Fruit fly (Drosophila melanogaster) whole organism, prepupa: ENCODE results near the gene CG43156.

Experiments used
- CG11902 ChIP-seq: fragments of 200-800 bp; sonication (Bioruptor generic); optimal IDR thresholded peaks from 3 replicates; lab custom pipeline; 2016; ENCODE audit warnings: missing biosample characterization, missing genetic modification characterization
- CG15336 ChIP-seq: fragments of 200-800 bp; sonication (Bioruptor generic); IDR thresholded peaks from 2 replicates; pipeline ENCODE4 v1.3.6; 2022; ENCODE audit warnings: missing biosample characterization, missing genetic modification characterization
- CG31627 ChIP-seq: fragments of 200-800 bp; sonication (Bioruptor generic); optimal IDR thresholded peaks from 3 replicates; lab custom pipeline; 2016; ENCODE audit warnings: missing biosample characterization, missing genetic modification characterization
- CG3919 ChIP-seq: fragments of 200-800 bp; sonication (Bioruptor generic); optimal IDR thresholded peaks from 3 replicates; lab custom pipeline; 2016; ENCODE audit warnings: missing biosample characterization, missing genetic modification characterization
- CG4318 ChIP-seq: fragments of 200-800 bp; sonication (Bioruptor generic); optimal IDR thresholded peaks from 3 replicates; lab custom pipeline; 2017; ENCODE audit warnings: missing biosample characterization, mild to moderate bottlenecking, missing genetic modification characterization
- CG6163 ChIP-seq: fragments of 200-800 bp; sonication (Bioruptor generic); IDR thresholded peaks from 3 replicates; pipeline ENCODE4 v1.3.6; 2022; ENCODE audit warnings: missing biosample characterization, missing genetic modification characterization
- CG6792 ChIP-seq: fragments of 200-800 bp; sonication (Bioruptor generic); optimal IDR thresholded peaks from 3 replicates; lab custom pipeline; 2016; ENCODE audit warnings: missing biosample characterization, missing genetic modification characterization
- CG6854 ChIP-seq: fragments of 200-800 bp; sonication (Bioruptor generic); optimal IDR thresholded peaks from 2 replicates; lab custom pipeline; 2017; ENCODE audit warnings: missing biosample characterization, mild to moderate bottlenecking, missing genetic modification characterization
- CG7368 ChIP-seq: fragments of 200-800 bp; sonication (Bioruptor generic); optimal IDR thresholded peaks from 3 replicates; lab custom pipeline; 2016; ENCODE audit warnings: missing biosample characterization, missing genetic modification characterization
- CG8119 ChIP-seq: fragments of 200-800 bp; sonication (Bioruptor generic); IDR thresholded peaks from 3 replicates; pipeline ENCODE4 v1.3.6; 2022; ENCODE audit warnings: missing biosample characterization, missing genetic modification characterization
- CG8319 ChIP-seq: fragments of 200-800 bp; sonication (Bioruptor generic); optimal IDR thresholded peaks from 3 replicates; lab custom pipeline; 2016; ENCODE audit warnings: missing biosample characterization, missing genetic modification characterization
- CG8632 ChIP-seq: fragments of 200-800 bp; sonication (Bioruptor generic); optimal IDR thresholded peaks from 3 replicates; lab custom pipeline; 2016; ENCODE audit warnings: missing biosample characterization, missing genetic modification characterization
- Eip78C ChIP-seq: fragments of 200-800 bp; sonication (Bioruptor generic); peaks from one replicate; lab custom pipeline; 2016; ENCODE audit warnings: missing biosample characterization, missing genetic modification characterization
- Eip93F ChIP-seq: fragments of 200-800 bp; sonication (Bioruptor generic); optimal IDR thresholded peaks from 2 replicates; lab custom pipeline; 2016; ENCODE audit warnings: missing biosample characterization, mild to moderate bottlenecking, missing genetic modification characterization
- Ets21C ChIP-seq: fragments of 200-800 bp; sonication (Bioruptor generic); optimal IDR thresholded peaks from 3 replicates; lab custom pipeline; 2016; ENCODE audit warnings: missing biosample characterization, missing genetic modification characterization
- Gug ChIP-seq: fragments of 200-800 bp; sonication (Bioruptor generic); IDR thresholded peaks from 2 replicates; pipeline ENCODE4 v1.3.6; 2022; ENCODE audit warnings: missing biosample characterization, missing genetic modification characterization
- Hr38 ChIP-seq: sonication (Bioruptor generic); optimal IDR thresholded peaks from 2 replicates; lab custom pipeline; 2016; ENCODE audit warnings: missing biosample characterization, missing genetic modification characterization
- Hr39 ChIP-seq: fragments of 200-800 bp; sonication (Bioruptor generic); optimal IDR thresholded peaks from 2 replicates; lab custom pipeline; 2016; ENCODE audit warnings: missing biosample characterization, missing genetic modification characterization
- Hr4 ChIP-seq: fragments of 200-800 bp; sonication (Bioruptor generic); optimal IDR thresholded peaks from 3 replicates; lab custom pipeline; 2016; ENCODE audit warnings: missing biosample characterization, missing genetic modification characterization
- OdsH ChIP-seq: fragments of 200-800 bp; sonication (Bioruptor generic); optimal IDR thresholded peaks from 3 replicates; lab custom pipeline; 2016; ENCODE audit warnings: missing biosample characterization, missing genetic modification characterization
- Smox ChIP-seq: fragments of 200-800 bp; sonication (Bioruptor generic); optimal IDR thresholded peaks from 3 replicates; lab custom pipeline; 2016; ENCODE audit warnings: missing biosample characterization, missing genetic modification characterization
- Sox102F ChIP-seq: fragments of 200-800 bp; sonication (Bioruptor generic); optimal IDR thresholded peaks from 2 replicates; lab custom pipeline; 2016; ENCODE audit warnings: missing biosample characterization, mild to moderate bottlenecking, missing genetic modification characterization
- Sox14 ChIP-seq: fragments of 200-800 bp; sonication (Bioruptor generic); optimal IDR thresholded peaks from 3 replicates; lab custom pipeline; 2016; ENCODE audit warnings: missing biosample characterization, missing genetic modification characterization
- achi ChIP-seq: fragments of 200-800 bp; sonication (Bioruptor generic); optimal IDR thresholded peaks from 3 replicates; lab custom pipeline; 2016; ENCODE audit warnings: missing biosample characterization, missing genetic modification characterization
- dac ChIP-seq: fragments of 200-800 bp; sonication (Bioruptor generic); optimal IDR thresholded peaks from 2 replicates; lab custom pipeline; 2017; ENCODE audit warnings: missing biosample characterization, mild to moderate bottlenecking, missing genetic modification characterization
- dsx ChIP-seq: fragments of 200-800 bp; optimal IDR thresholded peaks from 3 replicates; lab custom pipeline; 2019; ENCODE audit warnings: missing biosample characterization, mild to moderate bottlenecking, missing genetic modification characterization, moderate library complexity; ENCODE audit not compliant: poor library complexity, severe bottlenecking
- eg ChIP-seq: fragments of 200-800 bp; sonication (Bioruptor generic); IDR thresholded peaks from 3 replicates; pipeline ENCODE4 v1.3.6; 2022; ENCODE audit warnings: missing biosample characterization, missing genetic modification characterization
- esn ChIP-seq: fragments of 200-800 bp; sonication (Bioruptor generic); optimal IDR thresholded peaks from 2 replicates; lab custom pipeline; 2016; ENCODE audit warnings: missing biosample characterization, mild to moderate bottlenecking, missing genetic modification characterization, moderate library complexity
- fd59A ChIP-seq: fragments of 200-800 bp; sonication (Bioruptor generic); optimal IDR thresholded peaks from 2 replicates; lab custom pipeline; 2017; ENCODE audit warnings: missing biosample characterization, mild to moderate bottlenecking, missing genetic modification characterization, missing genetic modification reagents
- lz ChIP-seq: fragments of 200-800 bp; sonication (Bioruptor generic); optimal IDR thresholded peaks from 3 replicates; lab custom pipeline; 2016; ENCODE audit warnings: missing biosample characterization, missing genetic modification characterization
- pdm3 ChIP-seq: fragments of 200-800 bp; sonication (Bioruptor generic); optimal IDR thresholded peaks from 3 replicates; lab custom pipeline; 2016; ENCODE audit warnings: missing biosample characterization, missing genetic modification characterization
- salr ChIP-seq, 2 experiments: fragments of 200-800 bp; sonication (Bioruptor generic); optimal IDR thresholded peaks; 3 replicates each; lab custom pipeline; 2016 to 2018; ENCODE audit warnings: missing biosample characterization in 2 of 2, missing genetic modification characterization in 2 of 2, mild to moderate bottlenecking in 1 of 2
- ss ChIP-seq, 2 experiments: fragments of 200-800 bp; sonication (Bioruptor generic); optimal IDR thresholded peaks; 2 replicates in 1 of 2; 3 replicates in 1 of 2; lab custom pipeline; 2017 to 2018; ENCODE audit warnings: mild to moderate bottlenecking in 2 of 2, missing biosample characterization in 2 of 2, missing genetic modification characterization in 2 of 2, moderate library complexity in 1 of 2
- topi ChIP-seq: fragments of 200-800 bp; sonication (Bioruptor generic); optimal IDR thresholded peaks from 3 replicates; lab custom pipeline; 2016; ENCODE audit warnings: missing biosample characterization, missing genetic modification characterization

Gene CG43156

DNA sequence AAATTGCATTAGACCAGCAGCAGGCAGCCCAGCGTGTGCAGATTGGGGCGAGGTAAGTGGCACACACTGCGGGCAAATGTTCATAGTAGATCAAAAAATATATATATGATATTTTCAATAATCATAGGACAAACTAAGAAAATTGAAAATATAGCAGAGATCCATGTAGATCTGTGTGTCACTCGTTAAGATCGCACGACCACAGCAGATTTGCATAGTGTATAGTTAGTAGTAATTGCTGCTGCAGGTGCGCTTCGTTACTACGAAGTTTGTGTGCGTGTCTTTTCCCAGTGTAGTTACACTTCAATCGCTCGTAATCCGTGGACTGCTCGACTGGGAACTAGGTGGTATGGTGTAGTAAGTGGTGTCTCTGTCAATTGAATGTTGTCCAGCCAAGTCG is 29.5 kb downstream of the CG43156 start, which contains the start of gene CG10352:
TSS of gene CG10352 (minus strand) at position 4 of the 400 bp plus-strand sequence.
- TF ChIP-seq Hr4 (GFP tag; lab: Kevin White, UChicago), result peak; percentile 12
- TF ChIP-seq CG8319 (GFP tag; lab: Kevin White, UChicago), result no peak
- peak; percentile 57 for TF ChIP-seq CG15336
- peak; percentile 16; the same call in 1 of the 2 replicates for TF ChIP-seq Gug
- no peak for TF ChIP-seq eg (GFP tag; lab: Robert Waterston, UW)
- TF ChIP-seq lz (GFP tag; lab: Kevin White, UChicago), result no peak
- TF ChIP-seq CG6792, result no peak
- TF ChIP-seq fd59A, result no peak
- TF ChIP-seq dsx (GFP tag; lab: Kevin White, UChicago), result no peak
- TF ChIP-seq achi (GFP tag; lab: Kevin White, UChicago), result no peak
- TF ChIP-seq Ets21C, result no peak
- peak; percentile 45 for TF ChIP-seq CG8119 (GFP tag; lab: Robert Waterston, UW)
- no peak for TF ChIP-seq CG31627 (GFP tag; lab: Kevin White, UChicago)
- TF ChIP-seq Eip78C (GFP tag; lab: Kevin White, UChicago), result peak; percentile 18
- 0 out of 3 replicates have a peak, but pooled peaks have one; percentile 42 for TF ChIP-seq CG6163 (GFP tag; lab: Robert Waterston, UW)

dm6 chrX:11875146-11875830 is 31.4 kb downstream of the CG43156 start:
- TF ChIP-seq Sox14 (GFP tag; lab: Kevin White, UChicago) (no peak), CG15336 (no peak), CG6792 (no peak), Eip78C (GFP tag; lab: Kevin White, UChicago) (peak; percentile 34), CG31627 (GFP tag; lab: Kevin White, UChicago) (no peak), pdm3 (GFP tag; lab: Kevin White, UChicago) (no peak)

- TF ChIP-seq CG11902 (GFP tag; lab: Kevin White, UChicago) (no peak), CG4318 (GFP tag; lab: Kevin White, UChicago) (no peak), Hr39 (no peak), Eip78C (GFP tag; lab: Kevin White, UChicago) (no peak), Sox14 (GFP tag; lab: Kevin White, UChicago) (no peak), CG7368 (GFP tag; lab: Kevin White, UChicago) (no peak), CG8119 (GFP tag; lab: Robert Waterston, UW) (no peak), Gug (no peak), Sox102F (GFP tag; lab: Kevin White, UChicago) (no peak), CG8632 (no peak), Eip93F (GFP tag; lab: Kevin White, UChicago) (no peak), OdsH (GFP tag; lab: Kevin White, UChicago) (no peak), Hr4 (GFP tag; lab: Kevin White, UChicago) (no peak), Smox (GFP tag; lab: Kevin White, UChicago) (no peak), ss (GFP tag; optimal IDR thresholded peaks at IDR 0.05; lab: Kevin White, UChicago) (no peak)
These were observed 33.6 kb downstream of the CG43156 start, which contains the start of gene CG15739 for dm6 chrX:11873116-11873515. Gene CG15739 (plus strand): TSS chrX:11873319.

DNA sequence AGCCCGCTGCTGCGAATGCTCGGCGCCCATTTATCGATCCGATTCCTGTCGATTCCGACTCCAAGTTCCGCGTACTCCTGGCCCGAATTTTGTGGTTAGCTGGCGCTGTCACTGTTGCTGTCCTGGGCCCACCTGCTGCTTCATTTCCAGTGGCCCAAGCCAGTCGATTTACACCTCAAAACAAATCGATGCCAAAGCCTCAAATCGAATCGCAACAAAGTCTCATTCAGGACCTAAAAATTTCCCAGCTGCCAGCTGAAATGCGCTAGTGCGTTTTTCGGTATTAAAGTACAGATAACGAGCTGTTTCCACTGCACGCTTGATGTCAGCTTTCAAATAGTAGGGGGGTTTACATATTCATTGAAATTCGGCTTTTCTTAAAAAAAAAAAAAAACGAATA is 34.2 kb downstream of the CG43156 start, which contains the start of gene BORCS5:
TSS of gene BORCS5 (minus strand) at position 263 of the 400 bp plus-strand sequence.
- TF ChIP-seq CG6163 (GFP tag; lab: Robert Waterston, UW), result no peak
- no peak for TF ChIP-seq topi (GFP tag; lab: Kevin White, UChicago)
- 0 out of 2 replicates have a peak, but pooled peaks have one; percentile 7 for TF ChIP-seq CG15336
- no peak for TF ChIP-seq Hr38 (GFP tag; lab: Kevin White, UChicago)
- TF ChIP-seq dsx (GFP tag; lab: Kevin White, UChicago), result peak; percentile 97
- no peak for TF ChIP-seq fd59A
- no peak for TF ChIP-seq CG6854 (GFP tag; lab: Kevin White, UChicago)
- TF ChIP-seq Hr4 (GFP tag; lab: Kevin White, UChicago), result no peak

dm6 chrX:11868866-11869265 is 37.8 kb downstream of the CG43156 start, which contains the start of the genes Nrd1 and CG1847:
Gene Nrd1 (minus strand): TSS chrX:11868893.
Gene CG1847 (plus strand): TSS chrX:11869170.
- no peak for TF ChIP-seq CG8119 (GFP tag; lab: Robert Waterston, UW)
- no peak for TF ChIP-seq Eip93F (GFP tag; lab: Kevin White, UChicago)
- no peak for TF ChIP-seq Sox102F (GFP tag; lab: Kevin White, UChicago)
- no peak for TF ChIP-seq CG6792
- TF ChIP-seq dac (GFP tag; lab: Kevin White, UChicago), result no peak
- no peak for TF ChIP-seq esn (GFP tag; lab: Kevin White, UChicago)
- no peak for TF ChIP-seq topi (GFP tag; lab: Kevin White, UChicago)
- no peak for TF ChIP-seq CG3919 (GFP tag; lab: Kevin White, UChicago)
- no peak for TF ChIP-seq OdsH (GFP tag; lab: Kevin White, UChicago)
- no peak for TF ChIP-seq salr (GFP tag; optimal IDR thresholded peaks at IDR 0.05; lab: Kevin White, UChicago)
